Fruit fly (Drosophila melanogaster): ENCODE measurements around the gene Ets96B.
A peak's percentile ranks its signal among the peaks of the same experiment; 100 is the strongest.

The Ets96B gene

dm6 chr3R:24813637-24814301 is 25.9 kb downstream of the Ets96B start, which contains the start of the genes lili and CG34150 (continued):
- TF ChIP-seq CG17568 (GFP tag; optimal IDR thresholded peaks at IDR 0.05) = no peak
- TF ChIP-seq Hey (tag; optimal IDR thresholded peaks at IDR 0.05) = no peak
- peak; percentile 80 for TF ChIP-seq CG6689 (GFP tag; IDR thresholded peaks at IDR 0.05)
- TF ChIP-seq CHES-1-like (GFP tag; optimal IDR thresholded peaks at IDR 0.05) = peak; percentile 80
- peak; percentile 53 for TF ChIP-seq repo (GFP tag; optimal IDR thresholded peaks at IDR 0.05)
- TF ChIP-seq ara (GFP tag; IDR thresholded peaks at IDR 0.05) = peak; percentile 46; the same call in 1 of the 2 replicates
- no peak for TF ChIP-seq sim (GFP tag; IDR thresholded peaks at IDR 0.05)
- TF ChIP-seq CG3726 (GFP tag; IDR thresholded peaks at IDR 0.05) = 0 out of 3 replicates have a peak, but pooled peaks have one; percentile 31
- peak; percentile 78 for TF ChIP-seq Abd-B (GFP tag; optimal IDR thresholded peaks at IDR 0.05)
- peak; percentile 71 for TF ChIP-seq ssp (GFP tag; IDR thresholded peaks at IDR 0.05)
- TF ChIP-seq jing (GFP tag; optimal IDR thresholded peaks at IDR 0.05) = no peak
- peak in 1 of 2 experiments; percentile 32 for TF ChIP-seq insv (GFP tag; optimal IDR thresholded peaks at IDR 0.05)
- no peak for TF ChIP-seq HLHmδ (GFP tag; optimal IDR thresholded peaks at IDR 0.05)
- peak; percentile 48 for TF ChIP-seq CG12299 (tag; optimal IDR thresholded peaks at IDR 0.05)
- TF ChIP-seq so (GFP tag; IDR thresholded peaks at IDR 0.05) = no peak
- TF ChIP-seq onecut (GFP tag; IDR thresholded peaks at IDR 0.05) = peak; percentile 47
- peak; percentile 53 for TF ChIP-seq bcd (GFP tag; optimal IDR thresholded peaks at IDR 0.05)
- 0 out of 2 replicates have a peak, but pooled peaks have one; percentile 26 for TF ChIP-seq wor (GFP tag; IDR thresholded peaks at IDR 0.05)
- TF ChIP-seq da (GFP tag; optimal IDR thresholded peaks at IDR 0.05) = peak; percentile 22
- peak; percentile 54 for TF ChIP-seq CG7928 (GFP tag; optimal IDR thresholded peaks at IDR 0.05)
- TF ChIP-seq ems (GFP tag; optimal IDR thresholded peaks at IDR 0.05) = peak; percentile 70
- TF ChIP-seq kni (GFP tag; optimal IDR thresholded peaks at IDR 0.05) = peak; percentile 2
- TF ChIP-seq CG11560 (tag; IDR thresholded peaks at IDR 0.05) = peak; percentile 60; the same call in 1 of the 3 replicates
- TF ChIP-seq knrl (GFP tag; IDR thresholded peaks at IDR 0.05; ENCODE audit: partially characterized antibody) = peak; percentile 85
- peak; percentile 62 for TF ChIP-seq Dek (tag; optimal IDR thresholded peaks at IDR 0.05)
- TF ChIP-seq CG4707 (GFP tag; optimal IDR thresholded peaks at IDR 0.05) = no peak
- TF ChIP-seq unpg (GFP tag; optimal IDR thresholded peaks at IDR 0.05) = peak; percentile 71
- no peak for TF ChIP-seq Kr (GFP tag; optimal IDR thresholded peaks at IDR 0.05)
- peak; percentile 36 for TF ChIP-seq fd96Cb (tag; optimal IDR thresholded peaks at IDR 0.05)
- no peak for TF ChIP-seq Dfd (GFP tag; optimal IDR thresholded peaks at IDR 0.05)
- TF ChIP-seq sna (GFP tag; IDR thresholded peaks at IDR 0.05; ENCODE audit: partially characterized antibody) = peak; percentile 72; the same call in 1 of the 2 replicates
- TF ChIP-seq CG9215 (GFP tag; IDR thresholded peaks at IDR 0.05) = peak; percentile 73
- TF ChIP-seq CG4328 (GFP tag; optimal IDR thresholded peaks at IDR 0.05) = peak; percentile 65
- peak; percentile 93 for TF ChIP-seq MBD-R2 (GFP tag; IDR thresholded peaks at IDR 0.05)
- no peak for TF ChIP-seq sens-2 (GFP tag; IDR thresholded peaks at IDR 0.05)
- TF ChIP-seq PHDP (tag; optimal IDR thresholded peaks at IDR 0.05) = peak; percentile 77
- no peak for TF ChIP-seq MTF-1 (GFP tag; optimal IDR thresholded peaks at IDR 0.05; ENCODE audit: borderline replicate concordance)
- no peak for TF ChIP-seq pfk (GFP tag; optimal IDR thresholded peaks at IDR 0.05)
- TF ChIP-seq HLH3B (GFP tag; IDR thresholded peaks at IDR 0.05) = peak; percentile 64
- peak; percentile 55 for TF ChIP-seq Antp (GFP tag; optimal IDR thresholded peaks at IDR 0.05)
- TF ChIP-seq bab2 (GFP tag; optimal IDR thresholded peaks at IDR 0.05) = peak; percentile 76
- TF ChIP-seq CG10321 (GFP tag; IDR thresholded peaks at IDR 0.05) = no peak
- TF ChIP-seq Ssrp (tag; optimal IDR thresholded peaks at IDR 0.05) = peak; percentile 65
- TF ChIP-seq CG2202 (tag; optimal IDR thresholded peaks at IDR 0.05) = peak; percentile 32
- TF ChIP-seq CG14965 (GFP tag; optimal IDR thresholded peaks at IDR 0.05; ENCODE audit: borderline replicate concordance) = no peak
- TF ChIP-seq Drgx (GFP tag; IDR thresholded peaks at IDR 0.05) = no peak; the same call in 1 of the 2 replicates
- TF ChIP-seq ci (GFP tag; IDR thresholded peaks at IDR 0.05) = peak; percentile 73
- no peak for TF ChIP-seq Lpt (GFP tag; optimal IDR thresholded peaks at IDR 0.05)
- TF ChIP-seq CG33213 (GFP tag; optimal IDR thresholded peaks at IDR 0.05) = peak; percentile 54
- TF ChIP-seq CG3995 (GFP tag; optimal IDR thresholded peaks at IDR 0.05) = peak; percentile 23
